Worm (Caenorhabditis elegans) whole organism, early embryonic: Measurements from ENCODE around the gene F13E6.2.

ENCODE experiments used
- F13C5.2 ChIP-seq: sonication (generic microtip); optimal IDR thresholded peaks from 2 replicates; lab custom pipeline; 2017; ENCODE audit warnings: mild to moderate bottlenecking, missing genetic modification characterization, inconsistent platforms, missing compliant biosample characterization
- ama-1 ChIP-seq: fragments of 150-350 bp; optimal IDR thresholded peaks from 2 replicates; lab custom pipeline; 2014
- ets-7 ChIP-seq: sonication (generic microtip); optimal IDR thresholded peaks from 2 replicates; lab custom pipeline; 2016; ENCODE audit warnings: missing genotype, missing genetic modification characterization, missing compliant biosample characterization
- flt-1 ChIP-seq: fragments of 200-800 bp; sonication (Bioruptor generic); IDR thresholded peaks from 2 replicates; pipeline ENCODE4 v1.3.6; 2022; ENCODE audit warnings: missing genetic modification characterization, missing compliant biosample characterization
- tbx-11 ChIP-seq: fragments of 200-800 bp; sonication (Bioruptor generic); IDR thresholded peaks from 2 replicates; pipeline ENCODE4 v1.3.6; 2022; ENCODE audit warnings: missing genetic modification characterization, missing compliant biosample characterization

- TF ChIP-seq F13C5.2 (tag; lab: Kevin White, UChicago) (no peak), flt-1 (GFP tag; lab: Robert Waterston, UW) (no peak), ama-1 (lab: Kevin White, UChicago) (no peak), tbx-11 (GFP tag; lab: Robert Waterston, UW) (no peak), ets-7 (tag; lab: Kevin White, UChicago) (no peak)
Observed at ce11 chrX:10678081-10678736, 4.1 kb upstream of the F13E6.2 start.
